Worm (Caenorhabditis elegans): ENCODE measurements around the gene F17C11.26.

DNA sequence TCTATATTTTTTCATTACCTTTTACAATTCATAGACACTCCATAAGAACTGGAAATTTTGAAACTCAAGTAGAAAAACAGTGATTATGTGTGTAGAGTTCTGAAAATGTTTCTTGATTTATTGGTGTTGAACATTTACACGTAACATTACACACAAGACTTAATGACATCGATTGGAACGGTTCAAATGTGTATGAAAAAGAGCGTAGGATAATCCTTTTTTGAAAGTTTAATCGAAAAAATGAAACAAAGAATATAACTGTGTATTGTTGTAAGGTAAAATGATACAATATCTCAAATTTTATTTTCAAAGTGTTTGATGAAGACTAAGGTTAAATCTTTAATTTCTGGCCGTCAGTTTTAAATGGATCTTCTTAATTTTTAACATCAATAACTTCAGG, 39.9 kb downstream of the F17C11.26 start, which contains the start of gene fig-1:
- TF ChIP-seq tbx-2 (tag; optimal IDR thresholded peaks at IDR 0.05) (no peak), efl-1 (optimal IDR thresholded peaks at IDR 0.05) (no peak), efl-1 (GFP tag; optimal IDR thresholded peaks at IDR 0.05 in 1 of 2) (no peak), nhr-28 (tag; optimal IDR thresholded peaks at IDR 0.05) (no peak), lin-35 (GFP tag; optimal IDR thresholded peaks at IDR 0.05) (no peak), unc-62 (GFP tag; optimal IDR thresholded peaks at IDR 0.05) (no peak), fkh-10 (GFP tag; optimal IDR thresholded peaks at IDR 0.05) (no peak), sptf-1 (tag; optimal IDR thresholded peaks at IDR 0.05) (no peak), ama-1 (optimal IDR thresholded peaks at IDR 0.05) (no peak), dpl-1 (GFP tag; optimal IDR thresholded peaks at IDR 0.05) (no peak), isw-1 (GFP tag; IDR thresholded peaks at IDR 0.05) (no peak), nhr-11 (tag; optimal IDR thresholded peaks at IDR 0.05) (no peak), aly-2 (tag; optimal IDR thresholded peaks at IDR 0.05) (no peak), mdl-1 (tag; optimal IDR thresholded peaks at IDR 0.05) (no peak)
